Worm (Caenorhabditis elegans) whole organism, young adult: ENCODE results near the gene Y62H9A.16.

ENCODE experiments used
- B0261.1 ChIP-seq: sonication (generic microtip); optimal IDR thresholded peaks from 2 replicates; lab custom pipeline; 2016; ENCODE audit warnings: mild to moderate bottlenecking, missing genetic modification characterization, moderate library complexity, missing compliant biosample characterization
- B0336.3 ChIP-seq: fragments of 200-800 bp; sonication (Bioruptor generic); IDR thresholded peaks from 2 replicates; pipeline ENCODE4 v1.3.6; 2022; ENCODE audit warnings: missing genetic modification characterization, missing compliant biosample characterization
- C17E4.6 ChIP-seq: fragments of 200-800 bp; sonication (Bioruptor generic); IDR thresholded peaks from 2 replicates; pipeline ENCODE4 v1.3.6; 2022; ENCODE audit warnings: missing genetic modification reagents, missing genetic modification characterization, missing compliant biosample characterization
- F22D6.2 ChIP-seq: sonication (generic microtip); optimal IDR thresholded peaks from 2 replicates; lab custom pipeline; 2016; ENCODE audit warnings: mild to moderate bottlenecking, missing genetic modification characterization, missing compliant biosample characterization
- F33H1.4 ChIP-seq: fragments of 200-800 bp; sonication (Bioruptor generic); IDR thresholded peaks from 2 replicates; pipeline ENCODE4 v1.3.6; 2022; ENCODE audit warnings: missing genetic modification reagents, missing genetic modification characterization, missing compliant biosample characterization
- F55B11.4 ChIP-seq: sonication (generic microtip); optimal IDR thresholded peaks from 2 replicates; lab custom pipeline; 2016; ENCODE audit warnings: missing compliant biosample characterization, missing genetic modification characterization, borderline replicate concordance; ENCODE audit not compliant: insufficient read depth
- F57A8.1 ChIP-seq: fragments of 200-800 bp; sonication (Bioruptor generic); optimal IDR thresholded peaks from 2 replicates; lab custom pipeline; 2018; ENCODE audit warnings: mild to moderate bottlenecking, missing genetic modification characterization, moderate library complexity, missing compliant biosample characterization
- K11D2.4 ChIP-seq: fragments of 200-800 bp; sonication (Bioruptor generic); IDR thresholded peaks from 2 replicates; pipeline ENCODE4 v1.3.6; 2022; ENCODE audit warnings: missing genetic modification reagents, missing genetic modification characterization, missing compliant biosample characterization
- T26A5.8 ChIP-seq: sonication (generic microtip); optimal IDR thresholded peaks from 2 replicates; lab custom pipeline; 2016; ENCODE audit warnings: missing genetic modification characterization, missing compliant biosample characterization
- Y53G8AR.9 ChIP-seq: fragments of 200-800 bp; sonication (Bioruptor generic); conservative IDR thresholded peaks from 2 replicates; pipeline ENCODE4 v1.3.6; 2022; ENCODE audit warnings: missing genetic modification reagents, missing genetic modification characterization, missing compliant biosample characterization
- Y56A3A.18 ChIP-seq: fragments of 200-800 bp; sonication (Bioruptor generic); IDR thresholded peaks from 2 replicates; pipeline ENCODE4 v1.3.6; 2022; ENCODE audit warnings: missing genetic modification reagents, missing genetic modification characterization, missing compliant biosample characterization
- Y79H2A.3 ChIP-seq: fragments of 200-800 bp; sonication (Bioruptor generic); conservative IDR thresholded peaks from 2 replicates; pipeline ENCODE4 v1.3.6; 2022; ENCODE audit warnings: missing genetic modification reagents, missing genetic modification characterization, missing compliant biosample characterization
- athp-1 ChIP-seq: sonication (generic microtip); optimal IDR thresholded peaks from 2 replicates; lab custom pipeline; 2017; ENCODE audit warnings: mild to moderate bottlenecking, missing genetic modification characterization, missing compliant biosample characterization
- attf-5 ChIP-seq: fragments of 200-800 bp; sonication (Bioruptor generic); optimal IDR thresholded peaks from 2 replicates; lab custom pipeline; 2018; ENCODE audit warnings: mild to moderate bottlenecking, missing genetic modification characterization, missing compliant biosample characterization
- bed-2 ChIP-seq: fragments of 200-800 bp; sonication (Bioruptor generic); IDR thresholded peaks from 2 replicates; pipeline ENCODE4 v1.3.6; 2022; ENCODE audit warnings: missing genetic modification reagents, missing genetic modification characterization, missing compliant biosample characterization
- cebp-1 ChIP-seq, 2 experiments: fragments of 200-800 bp in 1 of 2; sonication (Bioruptor generic) in 1 of 2; sonication (generic microtip) in 1 of 2; IDR thresholded peaks in 1 of 2; optimal IDR thresholded peaks in 1 of 2; 2 replicates each; pipeline versions ENCODE4 v1.3.6 to Lab custom; 2017 to 2022; ENCODE audit warnings: missing compliant biosample characterization in 2 of 2, missing genetic modification characterization in 2 of 2, mild to moderate bottlenecking in 1 of 2, missing genetic modification reagents in 1 of 2, moderate library complexity in 1 of 2
- ceh-100 ChIP-seq: fragments of 200-800 bp; sonication (Bioruptor generic); IDR thresholded peaks from 2 replicates; pipeline ENCODE4 v1.3.6; 2022; ENCODE audit warnings: missing genetic modification reagents, missing genetic modification characterization, missing compliant biosample characterization
- ceh-79 ChIP-seq: sonication (generic microtip); optimal IDR thresholded peaks from 2 replicates; lab custom pipeline; 2017; ENCODE audit warnings: mild to moderate bottlenecking, missing genetic modification characterization, missing compliant biosample characterization
- dox-1 ChIP-seq: fragments of 200-800 bp; sonication (Bioruptor generic); IDR thresholded peaks from 2 replicates; pipeline ENCODE4 v1.3.6; 2022; ENCODE audit warnings: missing genetic modification reagents, missing genetic modification characterization, missing compliant biosample characterization
- efl-1 ChIP-seq: fragments of 150-350 bp; optimal IDR thresholded peaks from 2 replicates; lab custom pipeline; 2014; ENCODE audit warnings: missing biosample characterization, missing genetic modification reagents, missing genetic modification characterization
- egl-18 ChIP-seq: fragments of 200-800 bp; sonication (Bioruptor generic); IDR thresholded peaks from 2 replicates; pipeline ENCODE4 v1.3.6; 2022; ENCODE audit warnings: missing genetic modification reagents, missing genetic modification characterization, missing compliant biosample characterization
- egrh-3 ChIP-seq: fragments of 200-800 bp; sonication (Bioruptor generic); IDR thresholded peaks from 2 replicates; pipeline ENCODE4 v1.3.6; 2022; ENCODE audit warnings: missing genetic modification reagents, missing genetic modification characterization, missing compliant biosample characterization
- ekl-4 ChIP-seq: fragments of 200-800 bp; sonication (Bioruptor generic); IDR thresholded peaks from 2 replicates; pipeline ENCODE4 v1.3.6; 2022; ENCODE audit warnings: missing genetic modification reagents, missing genetic modification characterization, missing compliant biosample characterization
- gei-17 ChIP-seq: fragments of 200-800 bp; sonication (Bioruptor generic); optimal IDR thresholded peaks from 2 replicates; lab custom pipeline; 2018; ENCODE audit warnings: mild to moderate bottlenecking, missing genetic modification characterization, missing compliant biosample characterization
- hlh-12 ChIP-seq: sonication (generic microtip); optimal IDR thresholded peaks from 2 replicates; lab custom pipeline; 2016; ENCODE audit warnings: missing genetic modification characterization, missing compliant biosample characterization
- hlh-26 ChIP-seq: fragments of 200-800 bp; sonication (Bioruptor generic); conservative IDR thresholded peaks from 2 replicates; pipeline ENCODE4 v1.3.6; 2022; ENCODE audit warnings: missing genetic modification reagents, missing genetic modification characterization, missing compliant biosample characterization
- hmg-20 ChIP-seq: fragments of 200-800 bp; sonication (Bioruptor generic); IDR thresholded peaks from 2 replicates; pipeline ENCODE4 v1.3.6; 2022; ENCODE audit warnings: missing genetic modification reagents, missing genetic modification characterization, missing compliant biosample characterization
- hrde-1 ChIP-seq: sonication (generic microtip); optimal IDR thresholded peaks from 2 replicates; lab custom pipeline; 2016; ENCODE audit warnings: missing genetic modification characterization, mild to moderate bottlenecking, missing compliant biosample characterization, moderate library complexity, missing genotype, missing genetic modification reagents, borderline replicate concordance
- lag-1 ChIP-seq: fragments of 200-800 bp; sonication (Bioruptor generic); IDR thresholded peaks from 2 replicates; pipeline ENCODE4 v1.3.6; 2022; ENCODE audit warnings: missing genetic modification reagents, missing genetic modification characterization, missing compliant biosample characterization
- lir-1 ChIP-seq: fragments of 200-800 bp; sonication (Bioruptor generic); conservative IDR thresholded peaks from 2 replicates; pipeline ENCODE4 v1.3.6; 2022; ENCODE audit warnings: missing genetic modification reagents, missing genetic modification characterization, missing compliant biosample characterization
- madf-8 ChIP-seq: fragments of 200-800 bp; sonication (Bioruptor generic); conservative IDR thresholded peaks from 2 replicates; pipeline ENCODE4 v1.3.6; 2022; ENCODE audit warnings: missing genetic modification reagents, missing genetic modification characterization, missing compliant biosample characterization
- nfya-1 ChIP-seq: sonication (generic microtip); optimal IDR thresholded peaks from 2 replicates; lab custom pipeline; 2017; ENCODE audit warnings: antibody characterized with exemption, missing compliant biosample characterization, missing genetic modification characterization, borderline replicate concordance; ENCODE audit not compliant: insufficient read depth
- nfyb-1 ChIP-seq: fragments of 200-800 bp; sonication (Bioruptor generic); IDR thresholded peaks from 2 replicates; pipeline ENCODE4 v1.3.6; 2022; ENCODE audit warnings: missing genetic modification reagents, missing genetic modification characterization, missing compliant biosample characterization
- nhr-80 ChIP-seq: sonication (generic microtip); optimal IDR thresholded peaks from 2 replicates; lab custom pipeline; 2016; ENCODE audit warnings: missing genetic modification characterization, missing compliant biosample characterization
- rcor-1 ChIP-seq: fragments of 200-800 bp; sonication (Bioruptor generic); IDR thresholded peaks from 2 replicates; pipeline ENCODE4 v1.3.6; 2022; ENCODE audit warnings: missing genetic modification reagents, missing genetic modification characterization, missing compliant biosample characterization
- repo-1 ChIP-seq: sonication (generic microtip); optimal IDR thresholded peaks from 2 replicates; lab custom pipeline; 2017; ENCODE audit warnings: mild to moderate bottlenecking, missing genetic modification characterization, missing compliant biosample characterization
- rpc-1 ChIP-seq, 2 experiments: fragments of 150-350 bp in 1 of 2; sonication (generic microtip) in 1 of 2; optimal IDR thresholded peaks; 2 replicates each; lab custom pipeline; 2014 to 2018; ENCODE audit warnings: missing biosample characterization in 1 of 2, missing genetic modification characterization in 1 of 2, missing genetic modification reagents in 1 of 2, missing genotype in 1 of 2
- snpc-3.4 ChIP-seq: sonication (generic microtip); optimal IDR thresholded peaks from 2 replicates; lab custom pipeline; 2017; ENCODE audit warnings: missing genetic modification characterization, mild to moderate bottlenecking, missing compliant biosample characterization, antibody characterized with exemption, moderate library complexity, missing genotype, missing genetic modification reagents
- snpc-4 ChIP-seq, 5 experiments: fragments of 150-350 bp in 1 of 5; sonication (generic microtip) in 4 of 5; optimal IDR thresholded peaks; 2 replicates each; lab custom pipeline; 2014 to 2018; ENCODE audit warnings: missing genetic modification characterization in 5 of 5, missing biosample characterization in 3 of 5, antibody characterized with exemption in 2 of 5, mild to moderate bottlenecking in 2 of 5, missing compliant biosample characterization in 2 of 5, missing genotype in 2 of 5, moderate library complexity in 2 of 5, missing genetic modification reagents in 1 of 5
- zfh-2 ChIP-seq: fragments of 200-800 bp; sonication (Bioruptor generic); conservative IDR thresholded peaks from 2 replicates; pipeline ENCODE4 v1.3.6; 2022; ENCODE audit warnings: missing genetic modification reagents, missing genetic modification characterization, missing compliant biosample characterization
- ztf-18 ChIP-seq: sonication (generic microtip); optimal IDR thresholded peaks from 2 replicates; lab custom pipeline; 2016; ENCODE audit warnings: missing genotype, mild to moderate bottlenecking, missing genetic modification characterization, missing compliant biosample characterization
- ztf-26 ChIP-seq: sonication (generic microtip); optimal IDR thresholded peaks from 2 replicates; lab custom pipeline; 2017; ENCODE audit warnings: missing genetic modification characterization, missing compliant biosample characterization
- ztf-3 ChIP-seq: fragments of 200-800 bp; sonication (Bioruptor generic); optimal IDR thresholded peaks from 2 replicates; lab custom pipeline; 2018; ENCODE audit warnings: mild to moderate bottlenecking, missing genetic modification characterization, missing compliant biosample characterization

Y62H9A.16 gene

DNA sequence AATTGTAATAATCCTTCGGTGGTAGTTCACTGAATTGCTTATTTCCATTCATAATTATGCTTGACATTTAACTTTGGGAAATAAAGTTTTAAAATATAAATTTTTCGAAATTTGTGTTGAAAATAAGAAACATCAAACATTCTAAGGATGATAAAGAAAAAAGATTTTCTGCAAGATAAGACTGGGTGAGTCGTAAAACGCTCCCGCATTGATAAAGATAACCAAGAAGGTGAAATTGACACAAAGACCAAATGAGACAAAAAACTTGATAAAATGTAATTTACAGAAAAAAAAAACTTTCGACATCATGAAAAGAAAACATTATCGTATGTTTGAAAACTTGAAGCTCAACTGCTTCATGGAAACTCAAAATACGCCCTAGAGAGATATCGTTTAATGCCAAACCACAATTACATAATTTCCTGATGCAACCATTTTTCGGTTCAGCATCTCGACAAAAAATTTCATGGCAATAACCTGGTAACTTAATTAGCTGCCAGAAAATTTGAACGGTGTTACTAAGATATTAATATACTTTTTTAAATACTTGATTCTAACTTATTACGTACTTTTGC, 50.0 kb downstream of the Y62H9A.16 start:
- no peak for TF ChIP-seq rpc-1 (optimal IDR thresholded peaks at IDR 0.05; lab: Kevin White, UChicago)
- TF ChIP-seq rpc-1 (tag; optimal IDR thresholded peaks at IDR 0.05; lab: Kevin White, UChicago) = no peak
- peak; percentile 2 for TF ChIP-seq B0261.1 (tag; lab: Kevin White, UChicago)
- TF ChIP-seq efl-1 = no peak
- TF ChIP-seq lir-1 = no peak
- TF ChIP-seq nhr-80 (tag; lab: Kevin White, UChicago) = peak; percentile 59
- no peak for TF ChIP-seq ceh-79 (tag; lab: Kevin White, UChicago)
- TF ChIP-seq ceh-100 (GFP tag; lab: Robert Waterston, UW) = peak; percentile 12; the same call in 1 of the 2 replicates
- TF ChIP-seq madf-8 (GFP tag; lab: Robert Waterston, UW) = no peak
- no peak; the same call in 1 of the 2 replicates for TF ChIP-seq ekl-4 (GFP tag; lab: Robert Waterston, UW)
- no peak for TF ChIP-seq Y79H2A.3
- no peak for TF ChIP-seq hlh-12 (tag; lab: Kevin White, UChicago)
- TF ChIP-seq C17E4.6 (GFP tag; lab: Robert Waterston, UW) = no peak
- TF ChIP-seq attf-5 (GFP tag; lab: Kevin White, UChicago) = no peak
- TF ChIP-seq cebp-1 (GFP tag; IDR thresholded peaks at IDR 0.05; lab: Robert Waterston, UW) = no peak
- peak; percentile 30 for TF ChIP-seq cebp-1 (tag; optimal IDR thresholded peaks at IDR 0.05; lab: Kevin White, UChicago)
- TF ChIP-seq hrde-1 (tag; lab: Kevin White, UChicago) = no peak
- TF ChIP-seq B0336.3 = peak; percentile 13; the same call in 1 of the 2 replicates
- TF ChIP-seq snpc-4 (GFP tag; optimal IDR thresholded peaks at IDR 0.05; lab: Kevin White, UChicago) = no peak
- no peak for TF ChIP-seq snpc-4 (tag; optimal IDR thresholded peaks at IDR 0.05; lab: Kevin White, UChicago)
- 0 out of 2 replicates have a peak, but pooled peaks have one; percentile 16 for TF ChIP-seq nfyb-1 (GFP tag; lab: Robert Waterston, UW)
- TF ChIP-seq hlh-26 (GFP tag; lab: Robert Waterston, UW) = no peak
- 0 out of 2 replicates have a peak, but pooled peaks have one; percentile 24 for TF ChIP-seq K11D2.4 (GFP tag; lab: Robert Waterston, UW)
- TF ChIP-seq bed-2 (GFP tag; lab: Robert Waterston, UW) = no peak
- no peak for TF ChIP-seq ztf-3 (GFP tag; lab: Kevin White, UChicago)
- peak; percentile 52; the same call in 1 of the 2 replicates for TF ChIP-seq Y53G8AR.9 (GFP tag; lab: Robert Waterston, UW)
- peak; percentile 2 for TF ChIP-seq repo-1 (tag; lab: Kevin White, UChicago)
- TF ChIP-seq rcor-1 (GFP tag; lab: Robert Waterston, UW) = peak; percentile 7; the same call in 1 of the 2 replicates
- TF ChIP-seq Y56A3A.18 (GFP tag; lab: Robert Waterston, UW) = peak; percentile 56
- peak; percentile 46 for TF ChIP-seq ztf-26
- no peak for TF ChIP-seq F22D6.2
- TF ChIP-seq T26A5.8 (tag; lab: Kevin White, UChicago) = peak; percentile 11

DNA sequence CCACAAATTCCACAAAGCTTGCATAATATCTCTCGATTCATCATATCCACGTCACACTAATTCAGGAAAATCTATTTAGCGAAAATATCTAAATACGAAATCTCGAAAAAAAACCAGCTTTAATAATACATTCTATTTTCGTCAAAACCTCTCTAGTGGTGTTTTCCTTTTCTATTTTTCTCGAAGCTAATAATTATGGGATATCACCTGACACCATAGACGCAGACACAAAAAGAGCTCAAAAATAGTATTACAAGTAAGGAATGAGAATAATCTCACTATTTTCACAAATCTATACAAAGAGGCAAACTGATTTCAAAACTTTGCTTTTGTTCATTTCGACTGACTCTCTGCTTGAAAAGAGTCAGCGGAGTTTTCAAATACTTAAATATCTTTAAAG, 51.0 kb downstream of the Y62H9A.16 start:
- TF ChIP-seq dox-1 (GFP tag; lab: Robert Waterston, UW) (no peak), ztf-18 (tag; lab: Kevin White, UChicago) (no peak), attf-5 (GFP tag; lab: Kevin White, UChicago) (no peak), egrh-3 (GFP tag; lab: Robert Waterston, UW) (no peak), F57A8.1 (GFP tag; lab: Kevin White, UChicago) (no peak), zfh-2 (GFP tag; lab: Robert Waterston, UW) (no peak), F33H1.4 (GFP tag; lab: Robert Waterston, UW) (no peak), athp-1 (tag; lab: Kevin White, UChicago) (no peak), F55B11.4 (no peak), lag-1 (GFP tag; lab: Robert Waterston, UW) (no peak), gei-17 (no peak), T26A5.8 (tag; lab: Kevin White, UChicago) (no peak), hmg-20 (GFP tag; lab: Robert Waterston, UW) (no peak), snpc-3.4 (no peak), egl-18 (GFP tag; lab: Robert Waterston, UW) (no peak), repo-1 (tag; lab: Kevin White, UChicago) (no peak), nfya-1 (no peak)
